Worm (Caenorhabditis elegans): ENCODE data around the gene pho-11.

DNA sequence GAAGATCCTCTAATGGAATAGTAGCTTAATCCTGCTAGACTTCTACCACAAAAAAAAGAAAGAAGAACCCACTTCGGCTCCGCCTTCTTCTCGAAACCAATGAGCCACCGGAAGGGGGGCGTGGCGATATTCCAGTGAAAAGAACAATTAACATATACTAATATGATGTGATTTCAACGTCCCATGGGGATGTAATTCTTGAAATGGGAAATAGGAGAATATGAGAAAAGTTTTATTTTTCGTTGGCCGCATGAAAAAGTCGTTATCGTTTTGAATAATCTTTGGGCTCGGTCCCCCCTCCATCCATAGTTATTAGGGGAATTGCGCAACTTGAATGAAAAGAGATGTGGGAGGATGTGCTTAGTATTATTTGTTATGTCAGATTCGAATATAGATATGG, 31.4 kb upstream of the pho-11 start, which contains the start of gene unc-4:
- TF ChIP-seq W03F9.2 (tag; optimal IDR thresholded peaks at IDR 0.05) (no peak), him-1 (tag; optimal IDR thresholded peaks at IDR 0.05) (no peak), dao-5 (tag; optimal IDR thresholded peaks at IDR 0.05) (no peak)

Data from whole organism, L4/young adult.